Worm (Caenorhabditis elegans): ENCODE measurements around the gene F46G10.4.

The F46G10.4 gene

DNA sequence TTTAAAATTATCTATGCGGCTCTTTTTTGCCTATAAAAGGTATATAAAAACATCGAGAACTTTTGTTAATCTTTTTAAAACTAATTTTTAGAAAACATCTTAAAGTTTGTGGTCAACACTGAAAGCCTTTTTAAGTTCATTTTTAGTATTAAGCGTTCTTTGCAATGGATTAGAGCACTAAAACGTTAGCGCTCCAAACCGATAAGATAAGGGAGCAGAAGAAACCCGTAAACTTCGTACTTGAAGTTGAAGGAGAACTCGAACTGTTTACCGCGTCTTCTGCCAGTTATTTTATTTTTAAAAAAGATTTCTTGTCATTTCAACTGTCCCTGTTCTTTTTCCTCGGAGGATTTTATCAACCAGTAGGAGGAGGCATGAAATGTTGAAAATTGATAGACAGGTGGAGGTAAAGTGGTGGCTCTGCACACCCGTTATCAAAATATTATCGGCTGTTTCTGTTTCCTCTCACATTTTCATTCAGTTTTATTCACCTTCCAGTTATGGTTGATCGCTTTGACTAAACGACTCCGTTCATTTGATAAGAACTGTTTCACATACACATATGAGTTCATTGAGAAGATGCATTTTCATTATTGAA, 5.3 kb downstream of the F46G10.4 start:
- TF ChIP-seq tbx-37 (GFP tag; conservative IDR thresholded peaks at IDR 0.05) (no peak), tra-4 (tag; optimal IDR thresholded peaks at IDR 0.05) (no peak), F13C5.2 (tag; optimal IDR thresholded peaks at IDR 0.05) (no peak), tbx-11 (GFP tag; IDR thresholded peaks at IDR 0.05) (no peak), hnd-1 (tag; optimal IDR thresholded peaks at IDR 0.05) (no peak), pes-1 (GFP tag; IDR thresholded peaks at IDR 0.05) (no peak), aly-1 (tag; optimal IDR thresholded peaks at IDR 0.05) (no peak), ceh-13 (GFP tag; optimal IDR thresholded peaks at IDR 0.05) (no peak), hmbx-1 (tag; optimal IDR thresholded peaks at IDR 0.05) (no peak), flt-1 (GFP tag; IDR thresholded peaks at IDR 0.05) (no peak), sea-1 (GFP tag; conservative IDR thresholded peaks at IDR 0.05) (no peak), B0310.2 (tag; optimal IDR thresholded peaks at IDR 0.05) (no peak), hmg-4 (GFP tag; optimal IDR thresholded peaks at IDR 0.05) (no peak), ceh-36 (tag; optimal IDR thresholded peaks at IDR 0.05) (no peak)

DNA sequence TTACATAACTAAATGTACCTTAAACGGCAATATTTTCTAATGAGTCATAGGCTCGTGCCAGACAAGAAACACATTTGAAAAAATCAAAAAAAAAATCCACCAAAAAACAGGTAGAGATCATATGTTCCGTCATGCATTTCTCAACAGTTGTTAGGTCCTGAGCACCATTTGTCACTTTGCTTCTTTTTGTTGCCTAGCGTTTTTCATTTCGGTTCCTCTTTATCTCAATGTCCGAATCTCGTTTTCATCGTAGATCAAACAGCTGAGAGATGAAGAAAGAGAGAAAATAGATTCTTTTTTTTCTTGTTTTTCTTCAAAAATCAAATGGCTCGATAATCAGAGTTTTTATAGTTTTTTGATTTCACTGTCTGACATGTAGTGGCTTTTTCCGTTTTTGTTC, 7.1 kb downstream of the F46G10.4 start:
- TF ChIP-seq tra-4 (tag; optimal IDR thresholded peaks at IDR 0.05), result no peak
- no peak for TF ChIP-seq F13C5.2 (tag; optimal IDR thresholded peaks at IDR 0.05)
- no peak for TF ChIP-seq ceh-13 (GFP tag; optimal IDR thresholded peaks at IDR 0.05)
- no peak for TF ChIP-seq tbx-37 (GFP tag; conservative IDR thresholded peaks at IDR 0.05)
- TF ChIP-seq aly-1 (tag; optimal IDR thresholded peaks at IDR 0.05), result no peak
- TF ChIP-seq ama-1 (optimal IDR thresholded peaks at IDR 0.05), result no peak
- no peak for TF ChIP-seq hnd-1 (tag; optimal IDR thresholded peaks at IDR 0.05)
- TF ChIP-seq pes-1 (GFP tag; IDR thresholded peaks at IDR 0.05), result no peak
- no peak for TF ChIP-seq hmg-4 (GFP tag; optimal IDR thresholded peaks at IDR 0.05)
- no peak for TF ChIP-seq ceh-36 (tag; optimal IDR thresholded peaks at IDR 0.05)
- no peak for TF ChIP-seq tbx-11 (GFP tag; IDR thresholded peaks at IDR 0.05)
- TF ChIP-seq hmbx-1 (tag; optimal IDR thresholded peaks at IDR 0.05), result no peak

- TF ChIP-seq ets-7 (tag; optimal IDR thresholded peaks at IDR 0.05), result no peak
- no peak for TF ChIP-seq flt-1 (GFP tag; IDR thresholded peaks at IDR 0.05)
- TF ChIP-seq tra-4 (tag; optimal IDR thresholded peaks at IDR 0.05), result no peak
- no peak for TF ChIP-seq tbx-37 (GFP tag; conservative IDR thresholded peaks at IDR 0.05)
- TF ChIP-seq hmbx-1 (tag; optimal IDR thresholded peaks at IDR 0.05), result no peak
- no peak for TF ChIP-seq pes-1 (GFP tag; IDR thresholded peaks at IDR 0.05)
- TF ChIP-seq hnd-1 (tag; optimal IDR thresholded peaks at IDR 0.05), result no peak
- no peak for TF ChIP-seq ceh-36 (tag; optimal IDR thresholded peaks at IDR 0.05)
- no peak for TF ChIP-seq sea-1 (GFP tag; conservative IDR thresholded peaks at IDR 0.05)
- no peak for TF ChIP-seq tbx-11 (GFP tag; IDR thresholded peaks at IDR 0.05)
Measured at ce11 chrX:13341853-13342252, 8.0 kb downstream of the F46G10.4 start.

ce11 chrX:13347251-13347650, 13.4 kb downstream of the F46G10.4 start:
- TF ChIP-seq pes-1 (GFP tag; IDR thresholded peaks at IDR 0.05), result no peak
- TF ChIP-seq B0310.2 (tag; optimal IDR thresholded peaks at IDR 0.05), result no peak
- TF ChIP-seq tbx-11 (GFP tag; IDR thresholded peaks at IDR 0.05), result no peak
- no peak for TF ChIP-seq ama-1 (optimal IDR thresholded peaks at IDR 0.05)

ce11 chrX:13348417-13348816, 14.6 kb downstream of the F46G10.4 start:
- TF ChIP-seq tbx-37 (GFP tag; conservative IDR thresholded peaks at IDR 0.05), result no peak
- TF ChIP-seq flt-1 (GFP tag; IDR thresholded peaks at IDR 0.05), result no peak
- no peak for TF ChIP-seq pes-1 (GFP tag; IDR thresholded peaks at IDR 0.05)
- TF ChIP-seq hmg-4 (GFP tag; optimal IDR thresholded peaks at IDR 0.05), result no peak
- TF ChIP-seq ama-1 (optimal IDR thresholded peaks at IDR 0.05), result no peak
- TF ChIP-seq tbx-11 (GFP tag; IDR thresholded peaks at IDR 0.05), result no peak
- no peak for TF ChIP-seq ceh-13 (GFP tag; optimal IDR thresholded peaks at IDR 0.05)
- TF ChIP-seq ets-7 (tag; optimal IDR thresholded peaks at IDR 0.05), result no peak
- TF ChIP-seq B0310.2 (tag; optimal IDR thresholded peaks at IDR 0.05), result no peak
- no peak for TF ChIP-seq F13C5.2 (tag; optimal IDR thresholded peaks at IDR 0.05)
- TF ChIP-seq scrt-1 (GFP tag; IDR thresholded peaks at IDR 0.05), result no peak
- no peak for TF ChIP-seq hnd-1 (tag; optimal IDR thresholded peaks at IDR 0.05)
- TF ChIP-seq ceh-36 (tag; optimal IDR thresholded peaks at IDR 0.05), result no peak
- no peak for TF ChIP-seq tra-4 (tag; optimal IDR thresholded peaks at IDR 0.05)
- no peak for TF ChIP-seq hmbx-1 (tag; optimal IDR thresholded peaks at IDR 0.05)
- TF ChIP-seq aly-1 (tag; optimal IDR thresholded peaks at IDR 0.05), result no peak

- TF ChIP-seq tra-4 (tag; optimal IDR thresholded peaks at IDR 0.05), result no peak
- TF ChIP-seq B0310.2 (tag; optimal IDR thresholded peaks at IDR 0.05), result no peak
- no peak for TF ChIP-seq ets-7 (tag; optimal IDR thresholded peaks at IDR 0.05)
- TF ChIP-seq sea-1 (GFP tag; conservative IDR thresholded peaks at IDR 0.05), result no peak
- no peak for TF ChIP-seq hmbx-1 (tag; optimal IDR thresholded peaks at IDR 0.05)
- TF ChIP-seq hmg-4 (GFP tag; optimal IDR thresholded peaks at IDR 0.05), result no peak
Measured at ce11 chrX:13349230-13350122, 15.6 kb downstream of the F46G10.4 start.

DNA sequence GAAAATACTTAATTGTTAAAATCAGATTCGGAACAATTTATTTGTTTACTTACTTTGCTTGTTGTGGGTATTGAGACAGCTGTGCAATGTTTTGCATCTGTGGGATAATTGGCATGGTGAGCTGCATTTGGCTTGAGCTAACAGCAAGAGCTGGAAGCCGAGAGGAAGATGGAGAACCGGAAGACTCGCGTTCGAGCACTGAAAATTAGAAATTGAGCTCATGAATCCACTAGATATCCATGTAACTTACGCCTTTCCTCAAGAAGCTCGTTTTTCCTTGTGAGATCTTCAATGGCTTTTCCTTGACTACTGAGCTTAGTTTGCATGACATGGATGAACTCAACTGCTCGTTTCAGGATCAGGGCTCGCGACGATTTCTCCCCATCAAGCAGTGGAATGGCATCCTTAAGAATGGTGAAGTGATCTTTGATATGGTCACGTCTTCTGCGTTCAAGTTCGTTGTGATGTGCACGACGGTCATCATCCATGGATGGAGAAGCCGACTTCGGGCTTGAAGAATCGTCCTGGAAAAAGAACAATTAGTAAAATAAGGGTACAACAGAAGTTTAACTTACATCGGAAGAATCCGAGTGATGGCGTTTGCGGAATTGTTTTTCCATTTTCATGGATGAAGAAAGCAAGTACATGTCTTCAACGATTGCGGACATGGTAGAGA, 16.4 kb downstream of the F46G10.4 start:
- TF ChIP-seq tbx-37 (GFP tag; conservative IDR thresholded peaks at IDR 0.05), result no peak
- no peak for TF ChIP-seq ets-7 (tag; optimal IDR thresholded peaks at IDR 0.05)
- TF ChIP-seq hnd-1 (tag; optimal IDR thresholded peaks at IDR 0.05), result no peak
- no peak for TF ChIP-seq hmg-4 (GFP tag; optimal IDR thresholded peaks at IDR 0.05)
- TF ChIP-seq tbx-11 (GFP tag; IDR thresholded peaks at IDR 0.05), result no peak
- no peak for TF ChIP-seq B0310.2 (tag; optimal IDR thresholded peaks at IDR 0.05)
- TF ChIP-seq F13C5.2 (tag; optimal IDR thresholded peaks at IDR 0.05), result no peak
- TF ChIP-seq ceh-36 (tag; optimal IDR thresholded peaks at IDR 0.05), result no peak
- TF ChIP-seq sea-1 (GFP tag; conservative IDR thresholded peaks at IDR 0.05), result no peak
- TF ChIP-seq hmbx-1 (tag; optimal IDR thresholded peaks at IDR 0.05), result no peak
- TF ChIP-seq ama-1 (optimal IDR thresholded peaks at IDR 0.05), result no peak
- no peak for TF ChIP-seq scrt-1 (GFP tag; IDR thresholded peaks at IDR 0.05)
- no peak for TF ChIP-seq tra-4 (tag; optimal IDR thresholded peaks at IDR 0.05)

All from whole organism, early embryonic.